Fruit fly (Drosophila melanogaster): ENCODE measurements around the gene RnrL.

The RnrL gene

DNA sequence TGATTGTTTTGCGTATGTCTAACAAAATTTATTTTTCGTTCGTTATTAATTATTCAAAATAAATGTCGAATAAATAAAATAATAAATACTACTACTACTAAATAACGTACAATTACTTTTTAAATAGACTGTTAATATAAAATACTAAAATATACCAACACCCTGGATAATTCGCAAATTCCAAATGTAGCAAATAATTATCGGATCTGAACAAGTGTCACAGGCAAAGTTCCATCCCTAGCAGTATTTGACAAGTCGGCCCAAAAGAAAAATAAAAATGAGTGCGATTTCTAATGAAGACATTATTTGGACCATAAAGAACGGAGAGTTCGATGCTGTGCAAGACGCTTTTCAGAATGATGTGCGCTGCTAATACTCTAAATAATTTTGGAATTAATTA is 13.7 kb upstream of the RnrL start, which contains the start of gene CG31715:
Gene CG31715 (plus strand): TSS at position 212 of the 400 bp plus-strand sequence.
- TF ChIP-seq amos (GFP tag; IDR thresholded peaks at IDR 0.05; ENCODE audit: partially characterized antibody), result peak; percentile 60; the same call in 1 of the 2 replicates
- TF ChIP-seq Sry-δ (GFP tag; optimal IDR thresholded peaks at IDR 0.05), result peak; percentile 73
- TF ChIP-seq Taf1 (GFP tag; IDR thresholded peaks at IDR 0.05), result no peak
- no peak for TF ChIP-seq slp2 (GFP tag; optimal IDR thresholded peaks at IDR 0.05)
- peak; percentile 53; the same call in 1 of the 2 replicates for TF ChIP-seq ranshi (GFP tag; IDR thresholded peaks at IDR 0.05)
- TF ChIP-seq CG9609 (GFP tag; optimal IDR thresholded peaks at IDR 0.05), result no peak
- peak; percentile 5 for TF ChIP-seq CG34376 (GFP tag; optimal IDR thresholded peaks at IDR 0.05)
- peak; percentile 42 for TF ChIP-seq pzg (GFP tag; optimal IDR thresholded peaks at IDR 0.05)
- peak; percentile 39 for TF ChIP-seq PHDP (tag; optimal IDR thresholded peaks at IDR 0.05)
- TF ChIP-seq Hr51 (GFP tag; optimal IDR thresholded peaks at IDR 0.05), result peak in 1 of 2 experiments; percentile 18
- peak; percentile 49; the same call in 1 of the 2 replicates for TF ChIP-seq rib (GFP tag; IDR thresholded peaks at IDR 0.05)
- TF ChIP-seq E2f2 (GFP tag; IDR thresholded peaks at IDR 0.05), result peak; percentile 37; the same call in 1 of the 2 replicates
- no peak for TF ChIP-seq jigr1 (GFP tag; IDR thresholded peaks at IDR 0.05)
- no peak for TF ChIP-seq ttk (GFP tag; IDR thresholded peaks at IDR 0.05)
- peak; percentile 30 for TF ChIP-seq CG13424 (tag; optimal IDR thresholded peaks at IDR 0.05)
- TF ChIP-seq gfzf (GFP tag; optimal IDR thresholded peaks at IDR 0.05), result peak; percentile 34
- peak; percentile 4 for TF ChIP-seq CG10462 (GFP tag; optimal IDR thresholded peaks at IDR 0.05)
- no peak for TF ChIP-seq p53 (GFP tag; optimal IDR thresholded peaks at IDR 0.05)
- TF ChIP-seq CG8290 (GFP tag; optimal IDR thresholded peaks at IDR 0.05), result peak; percentile 19
- TF ChIP-seq CG8290 (tag; optimal IDR thresholded peaks at IDR 0.05), result peak in 1 of 2 experiments; percentile 40
- peak; percentile 66 for TF ChIP-seq MBD-R2 (GFP tag; IDR thresholded peaks at IDR 0.05)
- no peak for TF ChIP-seq CG18619 (GFP tag; optimal IDR thresholded peaks at IDR 0.05)
- peak; percentile 99 for TF ChIP-seq CG8388 (GFP tag; optimal IDR thresholded peaks at IDR 0.05)
- TF ChIP-seq Med (GFP tag), result peak; percentile 79
- peak; percentile 23 for TF ChIP-seq CG12659 (GFP tag; optimal IDR thresholded peaks at IDR 0.05)
- TF ChIP-seq CG15514 (GFP tag; optimal IDR thresholded peaks at IDR 0.05), result peak; percentile 37
- TF ChIP-seq sens (GFP tag), result peak; percentile 77
- peak; percentile 66 for TF ChIP-seq slbo (GFP tag; IDR thresholded peaks at IDR 0.05)
- TF ChIP-seq lilli (GFP tag; optimal IDR thresholded peaks at IDR 0.05), result peak; percentile 24
- TF ChIP-seq seq (GFP tag; IDR thresholded peaks at IDR 0.05), result no peak
- no peak for TF ChIP-seq Ravus (GFP tag; IDR thresholded peaks at IDR 0.05)
- TF ChIP-seq mam (GFP tag; optimal IDR thresholded peaks at IDR 0.05), result no peak
- no peak for TF ChIP-seq zen2 (GFP tag; IDR thresholded peaks at IDR 0.05; ENCODE audit: partially characterized antibody)
- no peak for TF ChIP-seq fd64A (GFP tag; optimal IDR thresholded peaks at IDR 0.05)
- peak; percentile 59 for TF ChIP-seq kah (GFP tag; optimal IDR thresholded peaks at IDR 0.05)
- peak in 1 of 2 experiments; percentile 7 for TF ChIP-seq bsh (GFP tag; optimal IDR thresholded peaks at IDR 0.05)
- TF ChIP-seq CG12391 (tag; optimal IDR thresholded peaks at IDR 0.05), result peak; percentile 54
- peak; percentile 51 for TF ChIP-seq Scr (GFP tag; IDR thresholded peaks at IDR 0.05; ENCODE audit: partially characterized antibody)
- peak; percentile 15 for TF ChIP-seq sug (tag; optimal IDR thresholded peaks at IDR 0.05)
- TF ChIP-seq esg (GFP tag; conservative IDR thresholded peaks at IDR 0.05), result 0 out of 2 replicates have a peak, but pooled peaks have one; percentile 11
- TF ChIP-seq CG2199 (GFP tag; IDR thresholded peaks at IDR 0.05), result no peak
- TF ChIP-seq B-H2 (GFP tag; optimal IDR thresholded peaks at IDR 0.05), result peak; percentile 19
- TF ChIP-seq Dp (GFP tag; optimal IDR thresholded peaks at IDR 0.05), result peak; percentile 12
- peak; percentile 35 for TF ChIP-seq CG1603 (tag; optimal IDR thresholded peaks at IDR 0.05)
- TF ChIP-seq zfh2 (GFP tag; optimal IDR thresholded peaks at IDR 0.05), result no peak
- TF ChIP-seq CG4707 (GFP tag; optimal IDR thresholded peaks at IDR 0.05), result no peak
- peak; percentile 27 for TF ChIP-seq CG13894 (tag; optimal IDR thresholded peaks at IDR 0.05)
- TF ChIP-seq Hsf (GFP tag; optimal IDR thresholded peaks at IDR 0.05), result no peak
- TF ChIP-seq D19A (tag; optimal IDR thresholded peaks at IDR 0.05), result peak; percentile 8
- TF ChIP-seq Ada2b (GFP tag; IDR thresholded peaks at IDR 0.05), result no peak
- TF ChIP-seq CG43689 (GFP tag; IDR thresholded peaks at IDR 0.05), result no peak

Data from whole organism, embryonic.